Worm (Caenorhabditis elegans): ENCODE measurements around the gene R07H5.11.
"Not testable (repeated sequence)": the region's sequence is repeated elsewhere in the genome, so short reads cannot be mapped to it uniquely, and the experiment has no call there.

DNA sequence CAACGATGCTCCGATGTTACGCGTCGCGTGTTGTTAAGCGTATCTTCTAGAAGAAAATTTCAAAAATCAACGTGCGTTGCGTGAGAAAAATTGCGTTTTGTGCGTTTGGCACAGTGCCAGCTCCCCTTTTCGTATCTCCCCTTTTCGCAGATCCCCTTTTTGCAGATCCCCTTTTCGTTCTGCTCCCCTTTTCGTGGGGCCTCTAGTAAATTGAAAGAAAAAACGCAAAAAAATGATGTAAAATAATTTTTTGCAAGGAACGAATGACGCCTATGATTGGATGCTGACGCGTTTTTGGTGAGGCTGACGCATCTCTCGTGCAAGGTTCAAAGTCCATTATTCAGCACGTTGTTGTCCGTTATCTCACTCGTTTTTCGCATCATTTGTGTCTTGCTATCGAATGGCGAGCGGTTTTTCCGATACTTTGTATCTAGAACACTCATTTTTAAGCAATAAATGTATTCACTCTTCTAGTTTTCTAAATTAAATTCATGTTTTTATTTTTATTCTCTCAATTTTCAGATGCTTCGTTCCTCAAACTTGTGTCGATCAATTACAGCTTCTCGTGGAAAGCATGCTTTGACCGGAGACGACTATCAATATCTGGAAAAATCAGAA lies 23.3 kb upstream of the R07H5.11 start, which contains the start of gene cpt-2:
- not testable (repeated sequence) for TF ChIP-seq ceh-45 (GFP tag; IDR thresholded peaks at IDR 0.05); pag-3 (tag; optimal IDR thresholded peaks at IDR 0.05; ENCODE audit: borderline replicate concordance)

Data from whole organism, late embryonic.